Worm (Caenorhabditis elegans): Measurements from ENCODE around the gene EEED8.14.

The EEED8.14 gene

DNA sequence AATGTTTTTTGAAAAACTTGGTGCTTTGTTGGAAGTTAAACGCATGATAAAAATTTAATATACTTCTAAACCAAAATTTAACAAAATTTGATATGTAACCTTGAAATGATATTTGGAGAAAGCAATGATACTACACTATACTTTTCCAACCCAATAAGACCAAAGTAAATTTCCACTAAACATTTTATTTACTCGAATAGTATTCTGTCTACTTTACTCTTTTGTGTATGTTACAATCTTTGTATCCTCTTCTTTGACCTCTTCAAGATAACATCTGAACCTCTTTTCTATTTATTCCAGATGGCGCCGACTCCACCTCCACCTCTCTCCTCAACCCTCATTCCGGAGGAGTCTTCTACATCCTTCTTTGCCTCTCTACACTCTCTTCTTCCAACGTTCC lies 39.7 kb upstream of the EEED8.14 start, which contains the start of gene dhs-5:
TSS of gene dhs-5 (plus strand) at position 301 of the 400 bp plus-strand sequence.
- TF ChIP-seq crh-2 (tag; optimal IDR thresholded peaks at IDR 0.05) = no peak
- no peak for TF ChIP-seq ztf-11 (tag; optimal IDR thresholded peaks at IDR 0.05)
- no peak for TF ChIP-seq ceh-16 (tag; optimal IDR thresholded peaks at IDR 0.05)
- no peak for TF ChIP-seq lin-11 (tag; optimal IDR thresholded peaks at IDR 0.05)
- no peak for TF ChIP-seq lsy-2 (tag; optimal IDR thresholded peaks at IDR 0.05)
- no peak for TF ChIP-seq blmp-1 (tag; optimal IDR thresholded peaks at IDR 0.05; ENCODE audit: insufficient read depth)
- TF ChIP-seq elt-3 (tag; optimal IDR thresholded peaks at IDR 0.05) = no peak
- no peak for TF ChIP-seq alr-1 (tag; optimal IDR thresholded peaks at IDR 0.05)
- TF ChIP-seq nhr-11 (tag; optimal IDR thresholded peaks at IDR 0.05) = no peak
- TF ChIP-seq mab-5 (tag; optimal IDR thresholded peaks at IDR 0.05) = no peak
- no peak for TF ChIP-seq unc-62 (GFP tag; optimal IDR thresholded peaks at IDR 0.05)
- TF ChIP-seq sma-9 (GFP tag; optimal IDR thresholded peaks at IDR 0.05) = no peak
- no peak for TF ChIP-seq sma-9 (tag; optimal IDR thresholded peaks at IDR 0.05)
- no peak for TF ChIP-seq lin-13 (GFP tag; optimal IDR thresholded peaks at IDR 0.05)
- no peak for TF ChIP-seq lin-39 (tag; optimal IDR thresholded peaks at IDR 0.05)
- TF ChIP-seq nhr-12 (tag; optimal IDR thresholded peaks at IDR 0.05) = no peak
- no peak for TF ChIP-seq ama-1 (optimal IDR thresholded peaks at IDR 0.05)
- TF ChIP-seq sem-4 (tag; optimal IDR thresholded peaks at IDR 0.05) = no peak
- TF ChIP-seq mdl-1 (tag; optimal IDR thresholded peaks at IDR 0.05) = no peak

DNA sequence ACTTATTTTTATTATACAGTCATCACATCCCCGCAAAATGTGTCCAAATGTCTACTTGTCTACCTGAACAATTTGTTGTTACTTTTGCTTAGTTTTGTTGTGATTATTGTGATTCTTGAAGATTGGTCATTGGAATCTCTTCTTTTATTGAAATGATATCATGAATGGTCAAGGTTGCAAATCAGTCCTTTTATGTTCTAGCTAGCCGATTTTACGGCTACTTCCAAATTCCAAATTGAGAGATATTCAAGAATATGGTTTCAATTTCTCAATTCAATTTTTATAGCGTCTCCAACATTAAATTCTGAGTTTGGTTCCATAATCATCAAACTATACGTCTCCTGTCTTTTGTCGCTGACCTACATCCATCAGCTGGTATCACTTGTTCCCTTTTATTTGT lies 37.4 kb upstream of the EEED8.14 start:
- TF ChIP-seq nhr-25 (tag; optimal IDR thresholded peaks at IDR 0.05) (no peak), ama-1 (optimal IDR thresholded peaks at IDR 0.05) (no peak), skn-1 (tag; optimal IDR thresholded peaks at IDR 0.05) (no peak), F13H6.1 (tag; optimal IDR thresholded peaks at IDR 0.05) (no peak), peb-1 (tag; optimal IDR thresholded peaks at IDR 0.05) (no peak), ceh-16 (tag; optimal IDR thresholded peaks at IDR 0.05) (no peak), mdl-1 (tag; optimal IDR thresholded peaks at IDR 0.05) (no peak), lsy-2 (tag; optimal IDR thresholded peaks at IDR 0.05) (no peak), snpc-4 (tag; optimal IDR thresholded peaks at IDR 0.05) (no peak), Y55F3AM.14 (GFP tag; optimal IDR thresholded peaks at IDR 0.05) (no peak), ZK546.5 (tag; optimal IDR thresholded peaks at IDR 0.05) (no peak), nhr-10 (tag; optimal IDR thresholded peaks at IDR 0.05) (no peak), gmeb-1 (tag; optimal IDR thresholded peaks at IDR 0.05) (no peak), unc-55 (GFP tag; optimal IDR thresholded peaks at IDR 0.05) (no peak), elt-1 (tag; optimal IDR thresholded peaks at IDR 0.05) (no peak), unc-62 (GFP tag; optimal IDR thresholded peaks at IDR 0.05) (no peak), ztf-1 (GFP tag; conservative IDR thresholded peaks at IDR 0.05) (no peak), zag-1 (tag; optimal IDR thresholded peaks at IDR 0.05) (no peak), nhr-129 (tag; optimal IDR thresholded peaks at IDR 0.05) (no peak), lin-11 (tag; optimal IDR thresholded peaks at IDR 0.05) (no peak)

DNA sequence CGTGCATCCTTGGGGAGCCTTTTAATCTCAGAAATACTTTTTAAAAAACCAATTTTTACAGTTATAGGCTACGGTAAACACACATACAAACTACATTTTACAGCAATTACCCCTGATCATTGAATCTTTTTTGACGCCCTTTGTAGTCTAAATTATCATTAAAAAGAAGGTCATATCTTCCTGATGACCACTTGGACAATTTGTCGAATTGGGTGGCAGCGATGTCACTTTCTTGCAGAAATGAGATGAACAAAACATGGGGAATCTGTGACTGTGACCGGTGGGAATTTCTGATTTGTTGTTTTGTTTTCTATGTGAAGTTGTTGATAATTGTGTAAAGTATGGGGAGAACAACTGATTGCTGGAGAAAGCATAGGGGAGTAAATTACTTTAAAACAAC lies 35.8 kb upstream of the EEED8.14 start:
- no peak for TF ChIP-seq nhr-237 (tag; optimal IDR thresholded peaks at IDR 0.05)
- no peak for TF ChIP-seq F13H6.1 (tag; optimal IDR thresholded peaks at IDR 0.05)
- TF ChIP-seq sma-3 (GFP tag; optimal IDR thresholded peaks at IDR 0.05) = peak; percentile 56
- no peak for TF ChIP-seq Y55F3AM.14 (GFP tag; optimal IDR thresholded peaks at IDR 0.05)
- TF ChIP-seq lin-13 (GFP tag; optimal IDR thresholded peaks at IDR 0.05) = no peak

DNA sequence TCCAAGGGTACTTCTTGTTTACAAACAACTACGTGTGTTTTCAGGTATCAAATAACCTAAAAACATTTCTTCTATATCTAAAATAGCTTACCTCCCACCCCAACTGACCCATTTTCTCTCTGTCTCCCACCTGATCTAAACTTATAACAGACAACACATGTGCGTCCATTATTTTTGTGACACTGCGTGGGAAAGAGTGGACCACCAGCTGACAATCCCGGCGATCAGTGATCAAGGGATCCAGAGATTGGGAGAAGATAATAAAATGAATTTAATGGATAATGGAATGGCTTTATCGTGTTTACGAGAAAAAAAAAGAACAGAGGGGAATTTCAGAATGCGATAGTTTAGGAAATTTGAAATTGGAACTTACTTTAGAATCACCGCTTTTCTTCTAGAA lies 35.4 kb upstream of the EEED8.14 start:
- no peak for TF ChIP-seq zag-1 (tag; optimal IDR thresholded peaks at IDR 0.05)
- TF ChIP-seq nhr-25 (tag; optimal IDR thresholded peaks at IDR 0.05) = no peak
- TF ChIP-seq sma-9 (GFP tag; optimal IDR thresholded peaks at IDR 0.05) = peak; percentile 60
- TF ChIP-seq sma-9 (tag; optimal IDR thresholded peaks at IDR 0.05) = no peak
- TF ChIP-seq F13H6.1 (tag; optimal IDR thresholded peaks at IDR 0.05) = peak; percentile 52
- TF ChIP-seq elt-1 (tag; optimal IDR thresholded peaks at IDR 0.05) = no peak
- TF ChIP-seq gmeb-1 (tag; optimal IDR thresholded peaks at IDR 0.05) = no peak
- TF ChIP-seq nhr-23 (tag; optimal IDR thresholded peaks at IDR 0.05) = no peak
- no peak for TF ChIP-seq dmd-4 (tag; optimal IDR thresholded peaks at IDR 0.05)
- no peak for TF ChIP-seq sem-4 (tag; optimal IDR thresholded peaks at IDR 0.05)
- no peak for TF ChIP-seq R02D3.7 (tag; optimal IDR thresholded peaks at IDR 0.05)
- no peak for TF ChIP-seq ztf-4 (tag; optimal IDR thresholded peaks at IDR 0.05)
- no peak for TF ChIP-seq nhr-129 (tag; optimal IDR thresholded peaks at IDR 0.05)
